Fruit fly (Drosophila melanogaster) whole organism, embryonic: Measurements from ENCODE around the gene CG46459.

Experiments
- CG10209 ChIP-seq: fragments of 200-800 bp; sonication (Bioruptor generic); optimal IDR thresholded peaks from 3 replicates; lab custom pipeline; 2017; ENCODE audit warnings: missing biosample characterization, mild to moderate bottlenecking, missing genetic modification characterization, missing genetic modification reagents
- CG10565 ChIP-seq: fragments of 200-800 bp; sonication (Bioruptor generic); optimal IDR thresholded peaks from 3 replicates; lab custom pipeline; 2016; ENCODE audit warnings: missing biosample characterization, mild to moderate bottlenecking, missing genetic modification characterization
- CG11504 ChIP-seq: fragments of 200-800 bp; sonication (Bioruptor generic); optimal IDR thresholded peaks from 3 replicates; lab custom pipeline; 2019; ENCODE audit warnings: missing biosample characterization, mild to moderate bottlenecking, missing genetic modification characterization, moderate library complexity
- CG12071 ChIP-seq: fragments of 200-800 bp; sonication (Bioruptor generic); optimal IDR thresholded peaks from 3 replicates; lab custom pipeline; 2018; ENCODE audit warnings: missing biosample characterization, mild to moderate bottlenecking, missing genetic modification characterization
- CG14965 ChIP-seq: fragments of 200-800 bp; sonication (Bioruptor generic); optimal IDR thresholded peaks from 2 replicates; lab custom pipeline; 2016; ENCODE audit warnings: missing biosample characterization, missing genetic modification characterization, borderline replicate concordance
- CG15269 ChIP-seq: fragments of 200-800 bp; sonication (Bioruptor generic); optimal IDR thresholded peaks from 2 replicates; lab custom pipeline; 2018; ENCODE audit warnings: missing biosample characterization, mild to moderate bottlenecking, missing genetic modification characterization, moderate library complexity
- CG15514 ChIP-seq: fragments of 200-800 bp; sonication (Bioruptor generic); optimal IDR thresholded peaks from 3 replicates; lab custom pipeline; 2017; ENCODE audit warnings: missing biosample characterization, missing genetic modification characterization, mild to moderate bottlenecking, moderate library complexity, missing genetic modification reagents
- CG1647 ChIP-seq: fragments of 200-800 bp; sonication (Bioruptor generic); optimal IDR thresholded peaks from 3 replicates; lab custom pipeline; 2016; ENCODE audit warnings: missing biosample characterization, missing genetic modification characterization
- CG17802 ChIP-seq: fragments of 200-800 bp; sonication (Bioruptor generic); optimal IDR thresholded peaks from 2 replicates; lab custom pipeline; 2018; ENCODE audit warnings: missing biosample characterization, mild to moderate bottlenecking, missing genetic modification characterization, moderate library complexity
- CG1792 ChIP-seq: fragments of 200-800 bp; sonication (Bioruptor generic); optimal IDR thresholded peaks from 2 replicates; lab custom pipeline; 2016; ENCODE audit warnings: missing biosample characterization, missing genetic modification characterization
- CG18599 ChIP-seq: fragments of 200-800 bp; sonication (Bioruptor generic); optimal IDR thresholded peaks from 3 replicates; lab custom pipeline; 2017; ENCODE audit warnings: missing biosample characterization, missing genetic modification characterization, mild to moderate bottlenecking, moderate library complexity, missing genetic modification reagents
- CG2129 ChIP-seq: fragments of 200-800 bp; sonication (Bioruptor generic); IDR thresholded peaks from 2 replicates; pipeline ENCODE4 v1.3.6; 2022; ENCODE audit warnings: missing biosample characterization, missing genetic modification characterization; ENCODE audit not compliant: partially characterized antibody
- CG31224 ChIP-seq: fragments of 200-800 bp; sonication (Bioruptor generic); IDR thresholded peaks from 2 replicates; pipeline ENCODE4 v1.3.6; 2022; ENCODE audit warnings: missing biosample characterization, missing genetic modification characterization
- CG3163 ChIP-seq: fragments of 200-800 bp; sonication (Bioruptor generic); optimal IDR thresholded peaks from 3 replicates; lab custom pipeline; 2016; ENCODE audit warnings: missing biosample characterization, missing genetic modification characterization
- CG3281 ChIP-seq: fragments of 200-800 bp; sonication (Bioruptor generic); optimal IDR thresholded peaks from 3 replicates; lab custom pipeline; 2017; ENCODE audit warnings: missing biosample characterization, mild to moderate bottlenecking, missing genetic modification characterization
- CG4820 ChIP-seq: fragments of 200-800 bp; sonication (Bioruptor generic); optimal IDR thresholded peaks from 3 replicates; lab custom pipeline; 2016; ENCODE audit warnings: missing biosample characterization, missing genetic modification characterization
- CG8388 ChIP-seq: fragments of 200-800 bp; sonication (Bioruptor generic); optimal IDR thresholded peaks from 2 replicates; lab custom pipeline; 2019; ENCODE audit warnings: missing biosample characterization, mild to moderate bottlenecking, missing genetic modification characterization, moderate library complexity
- Hey ChIP-seq: fragments of 200-800 bp; sonication (Bioruptor generic); optimal IDR thresholded peaks from 3 replicates; lab custom pipeline; 2018; ENCODE audit warnings: missing biosample characterization, mild to moderate bottlenecking, missing genetic modification characterization
- Meics ChIP-seq: fragments of 200-800 bp; sonication (Bioruptor generic); optimal IDR thresholded peaks from 2 replicates; lab custom pipeline; 2017; ENCODE audit warnings: missing biosample characterization, mild to moderate bottlenecking, missing genetic modification characterization
- NC2α ChIP-seq: fragments of 200-800 bp; sonication (Bioruptor generic); optimal IDR thresholded peaks from 2 replicates; lab custom pipeline; 2016; ENCODE audit warnings: missing biosample characterization, missing genetic modification characterization
- NC2β ChIP-seq: fragments of 200-800 bp; sonication (Bioruptor generic); optimal IDR thresholded peaks from 2 replicates; lab custom pipeline; 2016; ENCODE audit warnings: missing biosample characterization, missing genetic modification characterization
- Rfx ChIP-seq: fragments of 200-800 bp; sonication (Bioruptor generic); IDR thresholded peaks from 2 replicates; pipeline ENCODE4 v1.3.6; 2022; ENCODE audit warnings: missing biosample characterization, missing genetic modification characterization
- Six4 ChIP-seq: fragments of 200-800 bp; sonication (Bioruptor generic); optimal IDR thresholded peaks from 2 replicates; lab custom pipeline; 2016; ENCODE audit warnings: missing biosample characterization, missing genetic modification characterization
- Taf1 ChIP-seq: fragments of 200-800 bp; sonication (Bioruptor generic); IDR thresholded peaks from 2 replicates; pipeline ENCODE4 v1.3.6; 2022; ENCODE audit warnings: missing biosample characterization, missing genetic modification characterization
- Trl ChIP-seq, 3 experiments: fragments of >200 bp in 2 of 3; fragments of 200-800 bp in 1 of 3; sonication (Bioruptor generic) in 1 of 3; optimal IDR thresholded peaks; 2 replicates in 1 of 3; 3 replicates in 2 of 3; lab custom pipeline; 2016 to 2017; ENCODE audit warnings: missing biosample characterization in 1 of 3, missing genetic modification characterization in 1 of 3
- abd-A ChIP-seq: fragments of 200-800 bp; sonication (Bioruptor generic); optimal IDR thresholded peaks from 3 replicates; lab custom pipeline; 2019; ENCODE audit warnings: missing biosample characterization, mild to moderate bottlenecking, missing genetic modification characterization, moderate library complexity
- cad ChIP-seq: fragments of >200 bp; optimal IDR thresholded peaks from 2 replicates; lab custom pipeline; 2017; ENCODE audit warnings: missing biosample characterization, missing genetic modification characterization
- crp ChIP-seq, 2 experiments: fragments of 200-800 bp; sonication (Bioruptor generic); optimal IDR thresholded peaks; 2 replicates in 1 of 2; 3 replicates in 1 of 2; lab custom pipeline; 2017; ENCODE audit warnings: missing biosample characterization in 2 of 2, missing genetic modification characterization in 2 of 2, mild to moderate bottlenecking in 1 of 2, moderate library complexity in 1 of 2
- gcm2 ChIP-seq: fragments of 200-800 bp; sonication (Bioruptor generic); optimal IDR thresholded peaks from 2 replicates; lab custom pipeline; 2016; ENCODE audit warnings: missing biosample characterization, missing genetic modification characterization
- jigr1 ChIP-seq: fragments of 200-800 bp; sonication (Bioruptor generic); IDR thresholded peaks from 3 replicates; pipeline ENCODE4 v1.3.6; 2022; ENCODE audit warnings: missing biosample characterization, missing genetic modification characterization
- lab ChIP-seq: fragments of 200-800 bp; sonication (Bioruptor generic); optimal IDR thresholded peaks from 3 replicates; lab custom pipeline; 2017; ENCODE audit warnings: missing biosample characterization, missing genetic modification characterization, mild to moderate bottlenecking, moderate library complexity, missing genetic modification reagents
- lilli ChIP-seq: fragments of 200-800 bp; sonication (Bioruptor generic); optimal IDR thresholded peaks from 3 replicates; lab custom pipeline; 2016; ENCODE audit warnings: missing biosample characterization, missing genetic modification characterization
- sob ChIP-seq: fragments of 200-800 bp; sonication (Bioruptor generic); IDR thresholded peaks from 2 replicates; pipeline ENCODE4 v1.3.6; 2022; ENCODE audit warnings: missing biosample characterization, missing genetic modification characterization
- twi ChIP-seq: fragments of 200-800 bp; optimal IDR thresholded peaks from 2 replicates; lab custom pipeline; 2019; ENCODE audit warnings: missing biosample characterization, mild to moderate bottlenecking, missing genetic modification characterization, moderate library complexity

Gene CG46459

DNA sequence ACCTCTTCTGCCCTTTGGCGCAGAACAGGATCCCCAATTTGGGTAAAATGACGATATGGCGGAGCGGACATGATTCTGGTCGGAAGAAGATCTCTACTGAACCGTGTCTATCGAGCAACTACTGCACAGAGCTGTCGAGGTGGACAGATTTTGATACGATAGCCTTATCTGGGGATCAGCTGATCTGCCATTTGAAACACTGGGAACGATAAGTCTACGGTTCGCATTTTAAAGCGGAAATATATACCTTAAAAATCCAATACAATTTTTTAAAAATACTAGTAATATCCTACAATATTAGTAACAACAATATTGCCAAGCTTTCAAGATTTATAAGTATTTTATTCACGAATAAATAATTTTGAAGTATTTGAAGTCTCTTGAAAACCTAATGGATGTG lies 12.8 kb downstream of the CG46459 start, which contains the start of gene CG31373:
Gene CG31373 (minus strand): TSS at position 101 of the 400 bp plus-strand sequence.
- TF ChIP-seq CG10565 (GFP tag; lab: Kevin White, UChicago) = no peak
- no peak for TF ChIP-seq CG4820 (GFP tag; lab: Kevin White, UChicago)
- TF ChIP-seq CG2129 = no peak
- peak; percentile 61 for TF ChIP-seq CG8388 (GFP tag; lab: Kevin White, UChicago)
- peak in 1 of 2 experiments; percentile 12 for TF ChIP-seq crp (GFP tag; optimal IDR thresholded peaks at IDR 0.05; lab: Kevin White, UChicago)

DNA sequence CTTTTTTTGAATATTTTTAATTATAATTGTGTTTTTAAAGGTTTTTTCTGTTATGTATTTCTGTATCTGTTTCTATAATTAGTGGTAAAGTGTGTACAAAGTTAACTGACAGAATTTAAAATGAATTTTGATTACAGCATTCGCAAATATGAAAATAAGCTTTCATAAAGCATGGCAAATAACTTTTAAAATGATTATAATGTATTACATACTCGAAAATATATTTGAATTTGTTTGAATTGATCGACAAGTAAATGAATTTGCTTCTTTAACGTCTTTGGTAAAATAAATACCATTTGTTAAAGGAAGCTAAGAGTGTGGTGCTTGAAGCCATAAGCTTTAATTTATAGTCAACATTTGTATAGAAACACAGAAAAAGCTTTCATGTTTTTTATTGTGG lies 14.7 kb downstream of the CG46459 start, which contains the start of gene CG14689:
Gene CG14689 (minus strand): TSS at position 101 of the 400 bp plus-strand sequence.
- no peak for TF ChIP-seq CG1792 (GFP tag; lab: Kevin White, UChicago)
- TF ChIP-seq CG11504 (tag; lab: Kevin White, UChicago) = peak; percentile 81

DNA sequence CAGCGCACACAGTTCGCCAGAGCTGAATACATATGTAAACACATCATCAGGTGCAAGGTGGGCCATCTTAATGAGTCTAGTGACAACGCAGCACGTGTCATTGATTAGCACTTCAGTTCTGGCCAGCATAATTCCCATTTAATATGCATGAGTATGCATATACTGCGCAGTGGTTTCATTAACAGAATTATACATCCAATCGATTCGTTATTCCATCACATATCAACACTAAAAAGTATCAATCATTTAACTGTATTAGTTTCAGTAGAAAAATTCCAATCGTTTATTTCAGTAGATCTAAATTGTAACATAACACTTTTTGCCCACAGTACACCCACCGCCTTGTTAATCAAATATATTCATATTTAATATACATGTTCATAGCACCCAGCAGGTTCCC lies 18.1 kb downstream of the CG46459 start, which contains the start of gene CG4073:
Gene CG4073 (plus strand): TSS at position 301 of the 400 bp plus-strand sequence.
- TF ChIP-seq gcm2 (no peak), CG31224 (GFP tag; lab: Robert Waterston, UW) (no peak), CG3163 (no peak), CG1647 (GFP tag; lab: Kevin White, UChicago) (no peak), CG12071 (GFP tag; lab: Kevin White, UChicago) (no peak), cad (GFP tag; lab: Kevin White, UChicago) (no peak), Hey (tag; lab: Kevin White, UChicago) (no peak), CG17802 (tag; lab: Kevin White, UChicago) (no peak), NC2α (GFP tag; lab: Kevin White, UChicago) (no peak), CG10209 (GFP tag; lab: Kevin White, UChicago) (no peak), lilli (no peak), Trl (optimal IDR thresholded peaks at IDR 0.05; lab: Kevin White, UChicago) (no peak), Trl (GFP tag; optimal IDR thresholded peaks at IDR 0.05; lab: Kevin White, UChicago) (no peak), jigr1 (GFP tag; lab: Robert Waterston, UW) (no peak), CG15269 (tag; lab: Kevin White, UChicago) (no peak), Taf1 (GFP tag; lab: Robert Waterston, UW) (no peak)
- TF ChIP-seq, all 482 proteins: peak for 0

DNA sequence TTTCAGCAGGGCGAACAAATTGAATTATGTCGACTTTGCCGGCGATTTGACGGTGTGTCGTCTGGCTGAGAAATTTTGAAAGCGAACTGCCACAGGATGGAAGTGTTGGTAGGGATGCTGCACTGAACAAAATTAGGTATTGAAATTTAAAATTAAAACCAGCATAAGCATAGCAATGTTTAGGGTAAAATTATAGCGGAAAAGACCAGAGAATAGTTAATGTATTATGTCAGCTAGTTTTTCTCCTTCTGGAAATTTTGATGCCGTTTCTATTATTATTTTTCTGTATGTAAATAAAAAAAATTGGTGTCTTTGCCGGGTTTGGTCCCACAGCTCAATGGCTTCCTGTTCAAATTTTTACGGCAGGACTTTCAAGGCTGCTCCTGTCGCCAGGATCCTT lies 30.3 kb downstream of the CG46459 start:
- no peak for TF ChIP-seq NC2β (GFP tag; lab: Kevin White, UChicago)
- TF ChIP-seq abd-A (tag; lab: Kevin White, UChicago) = no peak
- peak; percentile 24 for TF ChIP-seq CG3281 (GFP tag; lab: Kevin White, UChicago)
- 0 out of 2 replicates have a peak, but pooled peaks have one; percentile 30 for TF ChIP-seq Rfx (GFP tag; lab: Robert Waterston, UW)
- TF ChIP-seq lab (GFP tag; lab: Kevin White, UChicago) = peak; percentile 58
- TF ChIP-seq Meics (GFP tag; lab: Kevin White, UChicago) = peak; percentile 7
- TF ChIP-seq CG14965 (GFP tag; lab: Kevin White, UChicago) = no peak
- TF ChIP-seq twi = no peak
- TF ChIP-seq CG15514 = peak; percentile 9
- peak; percentile 68 for TF ChIP-seq CG18599 (GFP tag; lab: Kevin White, UChicago)
- 0 out of 2 replicates have a peak, but pooled peaks have one; percentile 23 for TF ChIP-seq sob
- no peak for TF ChIP-seq Six4 (GFP tag; lab: Kevin White, UChicago)
- TF ChIP-seq, all 482 proteins: peak for 7
